Fruit fly (Drosophila melanogaster) whole organism, embryonic: ENCODE results near the gene CG32066.

Experiments used
- Atf3 ChIP-seq: fragments of 200-800 bp; sonication (Bioruptor generic); optimal IDR thresholded peaks from 3 replicates; lab custom pipeline; 2016; ENCODE audit warnings: missing biosample characterization, missing genetic modification characterization
- BEAF-32 ChIP-seq: fragments of 200-800 bp; sonication (Bioruptor generic); optimal IDR thresholded peaks from 3 replicates; lab custom pipeline; 2017; ENCODE audit warnings: missing biosample characterization, missing genetic modification characterization, mild to moderate bottlenecking, moderate library complexity, missing genetic modification reagents
- CG10959 ChIP-seq: fragments of 200-800 bp; sonication (Bioruptor generic); IDR thresholded peaks from 2 replicates; pipeline ENCODE4 v1.3.6; 2022; ENCODE audit warnings: missing biosample characterization, missing genetic modification characterization
- CG11247 ChIP-seq: fragments of 200-800 bp; sonication (Bioruptor generic); IDR thresholded peaks from 2 replicates; pipeline ENCODE4 v1.3.6; 2022; ENCODE audit warnings: missing biosample characterization, missing genetic modification characterization
- CG11696 ChIP-seq: fragments of 200-800 bp; sonication (Bioruptor generic); IDR thresholded peaks from 2 replicates; pipeline ENCODE4 v1.3.6; 2022; ENCODE audit warnings: missing biosample characterization, missing genetic modification characterization
- CG12942 ChIP-seq: fragments of 200-800 bp; sonication (Bioruptor generic); optimal IDR thresholded peaks from 3 replicates; lab custom pipeline; 2016; ENCODE audit warnings: missing biosample characterization, missing genetic modification characterization
- CG14050 ChIP-seq: fragments of 200-800 bp; sonication (Bioruptor generic); IDR thresholded peaks from 3 replicates; pipeline ENCODE4 v1.3.6; 2022; ENCODE audit warnings: missing biosample characterization, missing genetic modification characterization
- CG14965 ChIP-seq: fragments of 200-800 bp; sonication (Bioruptor generic); optimal IDR thresholded peaks from 2 replicates; lab custom pipeline; 2016; ENCODE audit warnings: missing biosample characterization, missing genetic modification characterization, borderline replicate concordance
- CG15269 ChIP-seq: fragments of 200-800 bp; sonication (Bioruptor generic); optimal IDR thresholded peaks from 2 replicates; lab custom pipeline; 2018; ENCODE audit warnings: missing biosample characterization, mild to moderate bottlenecking, missing genetic modification characterization, moderate library complexity
- CG16815 ChIP-seq: fragments of 200-800 bp; sonication (Bioruptor generic); optimal IDR thresholded peaks from 3 replicates; lab custom pipeline; 2017; ENCODE audit warnings: missing biosample characterization, mild to moderate bottlenecking, missing genetic modification characterization
- CG18599 ChIP-seq: fragments of 200-800 bp; sonication (Bioruptor generic); optimal IDR thresholded peaks from 3 replicates; lab custom pipeline; 2017; ENCODE audit warnings: missing biosample characterization, missing genetic modification characterization, mild to moderate bottlenecking, moderate library complexity, missing genetic modification reagents
- CG2875 ChIP-seq: fragments of 200-800 bp; sonication (Bioruptor generic); optimal IDR thresholded peaks from 2 replicates; lab custom pipeline; 2017; ENCODE audit warnings: missing biosample characterization, mild to moderate bottlenecking, missing genetic modification characterization, missing genetic modification reagents
- CG30403 ChIP-seq: fragments of 200-800 bp; sonication (Bioruptor generic); optimal IDR thresholded peaks from 3 replicates; lab custom pipeline; 2016; ENCODE audit warnings: missing biosample characterization, missing genetic modification characterization
- CG3163 ChIP-seq: fragments of 200-800 bp; sonication (Bioruptor generic); optimal IDR thresholded peaks from 3 replicates; lab custom pipeline; 2016; ENCODE audit warnings: missing biosample characterization, missing genetic modification characterization
- CG3281 ChIP-seq: fragments of 200-800 bp; sonication (Bioruptor generic); optimal IDR thresholded peaks from 3 replicates; lab custom pipeline; 2017; ENCODE audit warnings: missing biosample characterization, mild to moderate bottlenecking, missing genetic modification characterization
- CG33213 ChIP-seq: fragments of 200-800 bp; sonication (Bioruptor generic); optimal IDR thresholded peaks from 3 replicates; lab custom pipeline; 2016; ENCODE audit warnings: missing biosample characterization, missing genetic modification characterization
- CG4854 ChIP-seq: fragments of 200-800 bp; sonication (Bioruptor generic); optimal IDR thresholded peaks from 2 replicates; lab custom pipeline; 2016; ENCODE audit warnings: missing biosample characterization, missing genetic modification characterization, inconsistent platforms
- CG6765 ChIP-seq: fragments of 200-800 bp; sonication (Bioruptor generic); optimal IDR thresholded peaks from 3 replicates; lab custom pipeline; 2017; ENCODE audit warnings: missing biosample characterization, mild to moderate bottlenecking, missing genetic modification characterization
- CG7786 ChIP-seq: fragments of 200-800 bp; sonication (Bioruptor generic); optimal IDR thresholded peaks from 2 replicates; lab custom pipeline; 2016; ENCODE audit warnings: missing biosample characterization, missing genetic modification characterization
- CG8944 ChIP-seq: fragments of 200-800 bp; sonication (Bioruptor generic); optimal IDR thresholded peaks from 3 replicates; lab custom pipeline; 2016; ENCODE audit warnings: missing biosample characterization, missing genetic modification characterization
- Dad ChIP-seq: fragments of 200-800 bp; sonication (Bioruptor generic); optimal IDR thresholded peaks from 3 replicates; lab custom pipeline; 2016; ENCODE audit warnings: missing biosample characterization, missing genetic modification characterization
- Dip2 ChIP-seq: fragments of 200-800 bp; sonication (Bioruptor generic); IDR thresholded peaks from 2 replicates; pipeline ENCODE4 v1.3.6; 2022; ENCODE audit warnings: missing biosample characterization, missing genetic modification characterization
- Doc3 ChIP-seq: fragments of 200-800 bp; sonication (Bioruptor generic); IDR thresholded peaks from 3 replicates; pipeline ENCODE4 v1.3.6; 2022; ENCODE audit warnings: missing biosample characterization, missing genetic modification characterization; ENCODE audit not compliant: partially characterized antibody
- Dref ChIP-seq: fragments of 200-800 bp; sonication (Bioruptor generic); IDR thresholded peaks from 2 replicates; pipeline ENCODE4 v1.3.6; 2022; ENCODE audit warnings: missing biosample characterization, missing genetic modification characterization
- HLH3B ChIP-seq: fragments of 200-800 bp; sonication (Bioruptor generic); IDR thresholded peaks from 2 replicates; pipeline ENCODE4 v1.3.6; 2022; ENCODE audit warnings: missing biosample characterization, missing genetic modification characterization
- Hmr ChIP-seq: fragments of 200-800 bp; sonication (Bioruptor generic); optimal IDR thresholded peaks from 3 replicates; lab custom pipeline; 2017; ENCODE audit warnings: mild to moderate bottlenecking, missing biosample characterization, missing genetic modification reagents, missing genetic modification characterization
- Hr3 ChIP-seq: fragments of 200-800 bp; sonication (Bioruptor generic); optimal IDR thresholded peaks from 3 replicates; lab custom pipeline; 2016; ENCODE audit warnings: missing biosample characterization, missing genetic modification characterization
- Myb ChIP-seq: fragments of 200-800 bp; sonication (Bioruptor generic); optimal IDR thresholded peaks from 2 replicates; lab custom pipeline; 2016; ENCODE audit warnings: missing biosample characterization, missing genetic modification characterization
- NFAT ChIP-seq: fragments of 200-800 bp; sonication (Bioruptor generic); IDR thresholded peaks from 2 replicates; pipeline ENCODE4 v1.3.6; 2022; ENCODE audit warnings: missing biosample characterization, missing genetic modification characterization
- NK7.1 ChIP-seq: fragments of 200-800 bp; sonication (Bioruptor generic); optimal IDR thresholded peaks from 3 replicates; lab custom pipeline; 2016; ENCODE audit warnings: missing biosample characterization, missing genetic modification characterization
- Nf-YA ChIP-seq: fragments of 200-800 bp; sonication (Bioruptor generic); IDR thresholded peaks from 2 replicates; pipeline ENCODE4 v1.3.6; 2022; ENCODE audit warnings: missing biosample characterization, missing genetic modification characterization
- Ravus ChIP-seq: fragments of 200-800 bp; sonication (Bioruptor generic); IDR thresholded peaks from 2 replicates; pipeline ENCODE4 v1.3.6; 2022; ENCODE audit warnings: missing biosample characterization, missing genetic modification characterization
- Sin3A ChIP-seq: fragments of >200 bp; optimal IDR thresholded peaks from 2 replicates; lab custom pipeline; 2018
- ap ChIP-seq: fragments of 200-800 bp; sonication (Bioruptor generic); IDR thresholded peaks from 2 replicates; pipeline ENCODE4 v1.3.6; 2022; ENCODE audit warnings: missing biosample characterization, missing genetic modification characterization
- ase ChIP-seq: fragments of 200-800 bp; sonication (Bioruptor generic); IDR thresholded peaks from 3 replicates; pipeline ENCODE4 v1.3.6; 2022; ENCODE audit warnings: missing biosample characterization, missing genetic modification characterization
- caup ChIP-seq: fragments of 200-800 bp; sonication (Bioruptor generic); optimal IDR thresholded peaks from 3 replicates; lab custom pipeline; 2017; ENCODE audit warnings: missing biosample characterization, mild to moderate bottlenecking, missing genetic modification characterization, moderate library complexity; ENCODE audit not compliant: severe bottlenecking
- cg ChIP-seq: fragments of 200-800 bp; sonication (Bioruptor generic); optimal IDR thresholded peaks from 3 replicates; lab custom pipeline; 2019; ENCODE audit warnings: missing biosample characterization, mild to moderate bottlenecking, missing genetic modification characterization, moderate library complexity
- croc ChIP-seq: fragments of 200-800 bp; sonication (Bioruptor generic); conservative IDR thresholded peaks from 3 replicates; pipeline ENCODE4 v1.3.6; 2022; ENCODE audit warnings: missing biosample characterization, missing genetic modification characterization
- crol ChIP-seq: fragments of 200-800 bp; sonication (Bioruptor generic); IDR thresholded peaks from 2 replicates; pipeline ENCODE4 v1.3.6; 2022; ENCODE audit warnings: missing biosample characterization, missing genetic modification characterization
- emc ChIP-seq: fragments of 200-800 bp; sonication (Bioruptor generic); optimal IDR thresholded peaks from 2 replicates; lab custom pipeline; 2016; ENCODE audit warnings: missing biosample characterization, missing genetic modification characterization
- grau ChIP-seq: fragments of 200-800 bp; optimal IDR thresholded peaks from 3 replicates; lab custom pipeline; 2019; ENCODE audit warnings: missing biosample characterization, mild to moderate bottlenecking, missing genetic modification characterization, moderate library complexity
- gsb-n ChIP-seq: fragments of 200-800 bp; sonication (Bioruptor generic); optimal IDR thresholded peaks from 3 replicates; lab custom pipeline; 2018; ENCODE audit warnings: missing biosample characterization, mild to moderate bottlenecking, missing genetic modification characterization
- maf-S ChIP-seq: fragments of 200-800 bp; sonication (Bioruptor generic); optimal IDR thresholded peaks from 2 replicates; lab custom pipeline; 2016; ENCODE audit warnings: missing biosample characterization, missing genetic modification characterization
- pan ChIP-seq, 4 experiments: fragments of >200 bp in 3 of 4; fragments of 200-800 bp in 1 of 4; sonication (Bioruptor generic) in 1 of 4; optimal IDR thresholded peaks in 3 of 4; IDR thresholded peaks in 1 of 4; 2 replicates each; pipeline versions ENCODE4 v1.3.6 to Lab custom; 2017 to 2022; ENCODE audit warnings: missing biosample characterization in 2 of 4, missing genetic modification characterization in 2 of 4, mixed read lengths in 1 of 4
- phol ChIP-seq: fragments of 200-800 bp; sonication (Bioruptor generic); optimal IDR thresholded peaks from 3 replicates; lab custom pipeline; 2018; ENCODE audit warnings: missing biosample characterization, mild to moderate bottlenecking, missing genetic modification characterization, moderate library complexity
- rib ChIP-seq: fragments of 200-800 bp; sonication (Bioruptor generic); IDR thresholded peaks from 2 replicates; pipeline ENCODE4 v1.3.6; 2022; ENCODE audit warnings: missing biosample characterization, missing genetic modification characterization
- run ChIP-seq: fragments of 200-800 bp; sonication (Bioruptor generic); optimal IDR thresholded peaks from 3 replicates; lab custom pipeline; 2018; ENCODE audit warnings: missing biosample characterization, mild to moderate bottlenecking, missing genetic modification characterization
- scrt ChIP-seq: fragments of 200-800 bp; sonication (Bioruptor generic); optimal IDR thresholded peaks from 2 replicates; lab custom pipeline; 2018; ENCODE audit warnings: missing biosample characterization, mild to moderate bottlenecking, missing genetic modification characterization, moderate library complexity
- sens ChIP-seq: fragments of 200-800 bp; sonication (Bioruptor generic); peaks from one replicate; lab custom pipeline; 2016; ENCODE audit warnings: missing biosample characterization, missing genetic modification characterization
- sens-2 ChIP-seq: fragments of 200-800 bp; sonication (Bioruptor generic); IDR thresholded peaks from 2 replicates; pipeline ENCODE4 v1.3.6; 2022; ENCODE audit warnings: missing biosample characterization, missing genetic modification characterization

The CG32066 gene

DNA sequence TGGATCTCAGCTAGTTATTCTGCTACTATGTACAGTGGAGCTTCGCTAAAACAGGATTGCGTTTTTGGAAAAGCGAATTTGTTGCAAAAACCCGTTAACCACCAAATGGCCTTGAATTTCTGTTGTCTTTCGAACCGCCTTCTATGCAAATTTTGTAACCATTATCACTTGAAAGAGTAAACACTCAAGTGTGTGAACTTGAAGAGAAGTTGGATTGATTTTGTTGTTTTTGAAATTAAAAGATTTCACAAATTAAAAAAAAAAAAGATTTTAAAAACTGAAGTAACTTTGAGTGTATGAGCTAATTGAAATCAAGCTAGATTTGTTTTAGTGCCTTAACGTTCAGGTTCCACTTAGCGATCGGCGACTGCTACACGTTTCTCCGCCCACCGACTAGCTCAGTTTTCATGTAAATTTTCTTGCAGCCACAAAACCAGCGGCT lies 23.1 kb upstream of the CG32066 start (continued):
- TF ChIP-seq emc (GFP tag; lab: Kevin White, UChicago) = peak; percentile 30
- no peak for TF ChIP-seq Doc3 (GFP tag; lab: Robert Waterston, UW)
- TF ChIP-seq Dad (GFP tag; lab: Kevin White, UChicago) = peak; percentile 14
- 0 out of 2 replicates have a peak, but pooled peaks have one; percentile 26 for TF ChIP-seq rib (GFP tag; lab: Robert Waterston, UW)
- peak; percentile 41 for TF ChIP-seq CG12942 (GFP tag; lab: Kevin White, UChicago)
- 0 out of 3 replicates have a peak, but pooled peaks have one; percentile 6 for TF ChIP-seq ase
- peak; percentile 39 for TF ChIP-seq CG6765
- peak; percentile 71 for TF ChIP-seq CG33213 (GFP tag; lab: Kevin White, UChicago)
- no peak for TF ChIP-seq pan (optimal IDR thresholded peaks at IDR 0.05; lab: Kevin White, UChicago)
- peak in 1 of 2 experiments; percentile 81 for TF ChIP-seq pan (GFP tag; optimal IDR thresholded peaks at IDR 0.05 in 1 of 2, IDR thresholded peaks at IDR 0.05 in 1 of 2)
- TF ChIP-seq CG4854 = peak; percentile 58
- TF ChIP-seq Hr3 (GFP tag; lab: Kevin White, UChicago) = peak; percentile 36
- TF ChIP-seq Ravus = peak; percentile 15
- TF ChIP-seq Hmr (GFP tag; lab: Kevin White, UChicago) = peak; percentile 60
- TF ChIP-seq sens = peak; percentile 93
- TF ChIP-seq caup = peak; percentile 71
- peak; percentile 1 for TF ChIP-seq gsb-n (tag; lab: Kevin White, UChicago)
- peak; percentile 38; the same call in 1 of the 2 replicates for TF ChIP-seq ap (GFP tag; lab: Robert Waterston, UW)
- TF ChIP-seq CG3163 (GFP tag; lab: Kevin White, UChicago) = peak; percentile 37
- no peak for TF ChIP-seq CG11247
- TF ChIP-seq grau (tag; lab: Kevin White, UChicago) = peak; percentile 91
- TF ChIP-seq CG7786 (GFP tag; lab: Kevin White, UChicago) = peak; percentile 57
- peak; percentile 25 for TF ChIP-seq scrt (GFP tag; lab: Kevin White, UChicago)
- TF ChIP-seq sens-2 (GFP tag; lab: Robert Waterston, UW) = 0 out of 2 replicates have a peak, but pooled peaks have one; percentile 49
- TF ChIP-seq run (tag; lab: Kevin White, UChicago) = peak; percentile 24
- no peak for TF ChIP-seq Dref (GFP tag; lab: Robert Waterston, UW)
- TF ChIP-seq CG16815 = peak; percentile 35
- peak; percentile 16 for TF ChIP-seq CG14965 (GFP tag; lab: Kevin White, UChicago)
- 0 out of 2 replicates have a peak, but pooled peaks have one; percentile 27 for TF ChIP-seq CG10959
- TF ChIP-seq HLH3B = peak; percentile 60
- peak; percentile 4 for TF ChIP-seq Atf3 (GFP tag; lab: Kevin White, UChicago)
- peak; percentile 71 for TF ChIP-seq CG15269 (tag; lab: Kevin White, UChicago)
- TF ChIP-seq crol (GFP tag; lab: Robert Waterston, UW) = no peak
- peak; percentile 64 for TF ChIP-seq CG3281 (GFP tag; lab: Kevin White, UChicago)
- TF ChIP-seq CG14050 (GFP tag; lab: Robert Waterston, UW) = peak; percentile 20; the same call in 1 of the 3 replicates
- peak; percentile 81 for TF ChIP-seq phol (tag; lab: Kevin White, UChicago)
- TF ChIP-seq croc (GFP tag; lab: Robert Waterston, UW) = peak; percentile 43; the same call in 1 of the 3 replicates
- TF ChIP-seq CG2875 (GFP tag; lab: Kevin White, UChicago) = peak; percentile 67
- TF ChIP-seq Sin3A (lab: Kevin White, UChicago) = no peak
- no peak for TF ChIP-seq NFAT (GFP tag; lab: Robert Waterston, UW)
- peak; percentile 48 for TF ChIP-seq Nf-YA (GFP tag; lab: Robert Waterston, UW)
- no peak for TF ChIP-seq Dip2
- TF ChIP-seq CG11696 (GFP tag; lab: Robert Waterston, UW) = no peak
- no peak for TF ChIP-seq BEAF-32 (GFP tag; lab: Kevin White, UChicago)
- peak; percentile 75 for TF ChIP-seq NK7.1 (GFP tag; lab: Kevin White, UChicago)
- peak; percentile 65 for TF ChIP-seq CG18599
- peak; percentile 85 for TF ChIP-seq CG30403
- no peak for TF ChIP-seq cg (GFP tag; lab: Kevin White, UChicago)
- TF ChIP-seq maf-S (GFP tag; lab: Kevin White, UChicago) = peak; percentile 80
- TF ChIP-seq CG8944 (GFP tag; lab: Kevin White, UChicago) = peak; percentile 51
- TF ChIP-seq Myb (GFP tag; lab: Kevin White, UChicago) = peak; percentile 41
